Worm (Caenorhabditis elegans): ENCODE measurements around the gene rps-21.

The rps-21 gene

DNA sequence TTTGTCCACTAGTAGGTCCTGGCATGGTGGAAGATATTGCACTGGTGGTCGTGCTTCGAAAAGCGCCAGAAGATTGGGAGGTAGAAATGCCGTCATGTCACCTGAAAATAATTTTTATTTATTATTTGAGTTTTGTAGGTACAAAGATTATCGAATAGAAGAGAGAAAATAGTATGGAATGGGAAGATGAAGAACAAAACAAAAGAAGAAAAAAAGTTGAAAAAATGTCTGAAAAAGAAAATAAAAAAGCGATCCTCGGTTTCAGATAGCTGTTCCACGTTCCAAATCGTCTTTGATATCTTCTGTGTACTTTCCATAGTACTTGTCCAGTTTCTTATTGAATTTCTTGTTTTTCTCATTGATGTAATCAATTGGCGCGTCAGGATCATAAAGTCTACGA, 28.4 kb downstream of the rps-21 start, which contains the start of gene rnp-7:
TSS of gene rnp-7 (minus strand) at position 101 of the 400 bp plus-strand sequence.
- TF ChIP-seq efl-1 (optimal IDR thresholded peaks at IDR 0.05) (no peak), efl-1 (GFP tag; optimal IDR thresholded peaks at IDR 0.05 in 1 of 2) (peak in 1 of 2 experiments; percentile 59), aha-1 (tag; optimal IDR thresholded peaks at IDR 0.05) (no peak)

DNA sequence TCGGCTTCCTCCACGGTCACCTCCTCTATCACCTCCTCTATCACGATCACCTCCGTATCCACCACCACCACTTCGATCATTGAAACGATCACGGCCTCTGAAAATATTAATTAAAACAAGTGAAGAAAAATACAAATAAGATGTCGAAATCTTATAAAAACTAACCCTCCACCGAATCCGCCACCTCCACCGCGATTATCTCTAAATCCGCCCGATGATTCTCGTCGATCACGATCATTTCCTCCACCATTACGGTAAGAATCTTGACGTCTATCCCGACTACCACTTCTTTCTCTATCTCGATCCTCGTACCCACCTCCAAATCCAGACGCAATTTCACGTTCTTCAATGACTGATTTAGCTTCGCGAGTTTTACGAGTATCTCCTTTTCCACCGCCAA, 30.2 kb downstream of the rps-21 start:
- TF ChIP-seq sup-37 (GFP tag; optimal IDR thresholded peaks at IDR 0.05) (no peak), pqm-1 (tag; optimal IDR thresholded peaks at IDR 0.05) (no peak), zip-4 (GFP tag; optimal IDR thresholded peaks at IDR 0.05) (no peak), tlp-1 (tag; optimal IDR thresholded peaks at IDR 0.05) (no peak), lin-14 (GFP tag; optimal IDR thresholded peaks at IDR 0.05) (no peak), hpl-2 (GFP tag; optimal IDR thresholded peaks at IDR 0.05) (no peak), grh-1 (GFP tag; IDR thresholded peaks at IDR 0.05) (no peak), fkh-4 (tag; optimal IDR thresholded peaks at IDR 0.05; ENCODE audit: borderline replicate concordance) (no peak), unc-86 (tag; optimal IDR thresholded peaks at IDR 0.05) (no peak), Y116A8C.19 (tag; optimal IDR thresholded peaks at IDR 0.05; ENCODE audit: borderline replicate concordance) (no peak), aly-2 (tag; optimal IDR thresholded peaks at IDR 0.05) (no peak), nhr-47 (tag; optimal IDR thresholded peaks at IDR 0.05) (no peak), alr-1 (tag; optimal IDR thresholded peaks at IDR 0.05; ENCODE audit: borderline replicate concordance) (no peak)

DNA sequence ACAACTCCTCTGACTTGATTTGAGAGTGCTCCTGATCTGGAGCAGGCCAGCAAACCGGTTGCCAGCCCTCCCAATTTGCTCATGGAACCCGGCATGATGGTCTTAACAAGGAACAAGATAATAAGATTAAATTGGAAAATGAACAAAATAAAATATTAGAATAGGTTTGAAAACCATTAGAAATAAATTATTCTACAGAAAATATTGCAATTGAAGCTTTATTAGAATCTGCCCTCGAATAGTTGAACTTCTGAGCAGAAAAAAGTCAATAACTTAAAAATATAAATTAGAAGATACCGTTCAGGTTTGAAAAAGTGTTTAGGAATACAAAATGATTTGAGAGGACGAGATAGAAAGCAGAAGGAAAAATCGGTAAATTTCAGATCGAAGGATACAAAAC, 30.7 kb downstream of the rps-21 start, which contains the start of gene nuo-4:
TSS of gene nuo-4 (minus strand) at position 101 of the 400 bp plus-strand sequence.
- TF ChIP-seq grh-1 (GFP tag; IDR thresholded peaks at IDR 0.05): no peak
- TF ChIP-seq egl-13 (tag; optimal IDR thresholded peaks at IDR 0.05): no peak
- TF ChIP-seq mef-2 (tag; optimal IDR thresholded peaks at IDR 0.05): no peak
- no peak for TF ChIP-seq unc-30 (tag; optimal IDR thresholded peaks at IDR 0.05)
- no peak for TF ChIP-seq skn-1 (tag; optimal IDR thresholded peaks at IDR 0.05)
- TF ChIP-seq jun-1 (tag; optimal IDR thresholded peaks at IDR 0.05): no peak
- no peak for TF ChIP-seq nhr-237 (tag; optimal IDR thresholded peaks at IDR 0.05)
- TF ChIP-seq ztf-4 (tag; optimal IDR thresholded peaks at IDR 0.05): no peak
- TF ChIP-seq lir-3 (tag; optimal IDR thresholded peaks at IDR 0.05; ENCODE audit: poor library complexity): no peak
- TF ChIP-seq lin-15B (tag; optimal IDR thresholded peaks at IDR 0.05): no peak
- TF ChIP-seq pqm-1 (tag; optimal IDR thresholded peaks at IDR 0.05): no peak
- TF ChIP-seq fkh-4 (tag; optimal IDR thresholded peaks at IDR 0.05; ENCODE audit: borderline replicate concordance): no peak
- TF ChIP-seq hlh-17 (GFP tag; optimal IDR thresholded peaks at IDR 0.05; ENCODE audit: borderline replicate concordance): no peak
- no peak for TF ChIP-seq sup-37 (GFP tag; optimal IDR thresholded peaks at IDR 0.05)
- no peak for TF ChIP-seq C34B4.2 (tag; optimal IDR thresholded peaks at IDR 0.05)
- TF ChIP-seq ceh-90 (tag; optimal IDR thresholded peaks at IDR 0.05): no peak
- TF ChIP-seq sox-4 (tag; optimal IDR thresholded peaks at IDR 0.05): no peak

ce11 chrIII:7155631-7156030, 33.8 kb downstream of the rps-21 start:
- TF ChIP-seq pax-3 (tag; optimal IDR thresholded peaks at IDR 0.05): peak; percentile 82
- TF ChIP-seq lin-35 (GFP tag; optimal IDR thresholded peaks at IDR 0.05): peak; percentile 78 to 83
- TF ChIP-seq ceh-88 (GFP tag; IDR thresholded peaks at IDR 0.05): peak; percentile 68
- peak; percentile 95 for TF ChIP-seq nhr-47 (tag; optimal IDR thresholded peaks at IDR 0.05)
- peak; percentile 92 for TF ChIP-seq nhr-11 (tag; optimal IDR thresholded peaks at IDR 0.05)
- peak; percentile 94 for TF ChIP-seq mep-1 (tag; optimal IDR thresholded peaks at IDR 0.05)
- TF ChIP-seq grh-1 (GFP tag; IDR thresholded peaks at IDR 0.05): peak; percentile 77
- peak; percentile 68 for TF ChIP-seq snpc-4 (tag; optimal IDR thresholded peaks at IDR 0.05)
- TF ChIP-seq ceh-63 (GFP tag; optimal IDR thresholded peaks at IDR 0.05): no peak
- TF ChIP-seq nhr-76 (tag; optimal IDR thresholded peaks at IDR 0.05): no peak
- TF ChIP-seq unc-130 (tag; optimal IDR thresholded peaks at IDR 0.05): peak; percentile 57
- TF ChIP-seq jun-1 (tag; optimal IDR thresholded peaks at IDR 0.05): peak; percentile 88
- TF ChIP-seq F16B12.6 (tag; optimal IDR thresholded peaks at IDR 0.05): no peak
- peak; percentile 100 for TF ChIP-seq egl-27 (tag; optimal IDR thresholded peaks at IDR 0.05)
- peak; percentile 70 for TF ChIP-seq skn-1 (tag; optimal IDR thresholded peaks at IDR 0.05)
- no peak for TF ChIP-seq pag-3 (tag; optimal IDR thresholded peaks at IDR 0.05; ENCODE audit: borderline replicate concordance, insufficient read depth)
- no peak for TF ChIP-seq nhr-84 (tag; optimal IDR thresholded peaks at IDR 0.05)
- peak; percentile 97 for TF ChIP-seq unc-86 (tag; optimal IDR thresholded peaks at IDR 0.05)
- TF ChIP-seq C34B4.2 (tag; optimal IDR thresholded peaks at IDR 0.05): no peak
- TF ChIP-seq lin-13 (GFP tag; optimal IDR thresholded peaks at IDR 0.05): peak; percentile 89
- peak; percentile 13 for TF ChIP-seq fkh-4 (tag; optimal IDR thresholded peaks at IDR 0.05; ENCODE audit: borderline replicate concordance)
- peak; percentile 99 for TF ChIP-seq nhr-71 (tag; optimal IDR thresholded peaks at IDR 0.05)
- TF ChIP-seq alr-1 (tag; optimal IDR thresholded peaks at IDR 0.05; ENCODE audit: borderline replicate concordance): no peak
- peak; percentile 66 for TF ChIP-seq lin-15B (tag; optimal IDR thresholded peaks at IDR 0.05)
- TF ChIP-seq nhr-20 (tag; optimal IDR thresholded peaks at IDR 0.05): peak; percentile 95
- peak; percentile 70 for TF ChIP-seq blmp-1 (tag; optimal IDR thresholded peaks at IDR 0.05)
- peak; percentile 88 for TF ChIP-seq xbp-1 (tag; optimal IDR thresholded peaks at IDR 0.05)
